Fruit fly (Drosophila melanogaster): ENCODE results near the gene CG31253.

The CG31253 gene

DNA sequence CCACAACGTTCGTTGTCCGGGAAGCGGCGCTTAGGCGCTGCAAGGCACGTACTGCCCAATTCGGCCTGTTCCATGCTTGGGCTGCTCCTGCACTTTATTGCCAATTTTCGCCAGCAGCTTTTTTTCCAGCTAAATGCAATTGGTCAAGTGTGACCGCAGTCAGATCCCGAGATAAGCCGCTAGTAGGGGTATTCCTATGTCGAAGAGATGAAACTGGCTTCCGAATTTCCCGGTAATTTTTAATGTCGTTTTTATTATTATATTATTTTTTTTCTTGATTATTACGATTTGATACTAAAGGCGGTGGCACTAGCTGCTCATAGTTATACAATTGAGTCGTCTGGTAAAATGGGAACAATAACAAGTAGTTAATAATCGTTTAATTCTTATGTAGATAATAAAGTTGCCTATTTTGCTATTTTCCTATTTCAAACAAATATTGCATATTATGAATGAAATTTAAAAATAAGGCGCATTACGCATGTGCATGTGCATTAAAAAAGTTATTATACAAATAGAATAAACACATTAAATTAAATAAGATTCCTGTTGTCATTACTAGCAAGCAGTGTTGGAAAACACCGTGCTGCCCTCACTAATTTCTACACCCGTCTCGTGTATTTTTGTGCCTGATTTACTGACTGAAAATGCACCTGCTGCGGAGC lies 43.9 kb downstream of the CG31253 start, which contains the start of the genes CG5003 and mRpS22 (continued):
- peak; percentile 38 for TF ChIP-seq CG33557 (GFP tag; optimal IDR thresholded peaks at IDR 0.05)
- TF ChIP-seq CG9932 (GFP tag; IDR thresholded peaks at IDR 0.05) = peak; percentile 78
- no peak for TF ChIP-seq CG6254 (GFP tag; optimal IDR thresholded peaks at IDR 0.05)
- peak; percentile 23 for TF ChIP-seq CG10366 (GFP tag; IDR thresholded peaks at IDR 0.05)
- no peak for TF ChIP-seq Mes4 (GFP tag; optimal IDR thresholded peaks at IDR 0.05)
- peak in 1 of 2 experiments; percentile 26 for TF ChIP-seq bsh (GFP tag; optimal IDR thresholded peaks at IDR 0.05)
- peak; percentile 58 for TF ChIP-seq CG33213 (GFP tag; optimal IDR thresholded peaks at IDR 0.05)
- no peak for TF ChIP-seq CG3726 (GFP tag; IDR thresholded peaks at IDR 0.05)
- peak; percentile 69 for TF ChIP-seq sqz (GFP tag; optimal IDR thresholded peaks at IDR 0.05)
- peak; percentile 84 for TF ChIP-seq MESR4 (GFP tag; optimal IDR thresholded peaks at IDR 0.05)
- TF ChIP-seq pnt (GFP tag; optimal IDR thresholded peaks at IDR 0.05) = no peak
- TF ChIP-seq insv (GFP tag; optimal IDR thresholded peaks at IDR 0.05) = peak in 1 of 2 experiments; percentile 22
- peak; percentile 22 for TF ChIP-seq pum (GFP tag; optimal IDR thresholded peaks at IDR 0.05)
- no peak for TF ChIP-seq CG2199 (GFP tag; IDR thresholded peaks at IDR 0.05)
- TF ChIP-seq CG14965 (GFP tag; optimal IDR thresholded peaks at IDR 0.05; ENCODE audit: borderline replicate concordance) = no peak
- TF ChIP-seq CG10209 (GFP tag; optimal IDR thresholded peaks at IDR 0.05) = peak; percentile 50
- TF ChIP-seq ap (GFP tag; IDR thresholded peaks at IDR 0.05) = 0 out of 2 replicates have a peak, but pooled peaks have one; percentile 10
- TF ChIP-seq Oaz (GFP tag; IDR thresholded peaks at IDR 0.05) = peak; percentile 35; the same call in 1 of the 2 replicates
- peak; percentile 59 for TF ChIP-seq ind (GFP tag; optimal IDR thresholded peaks at IDR 0.05)
- peak; percentile 44 for TF ChIP-seq PHDP (tag; optimal IDR thresholded peaks at IDR 0.05)
- TF ChIP-seq Rx (GFP tag; IDR thresholded peaks at IDR 0.05) = no peak
- peak; percentile 29; the same call in 1 of the 2 replicates for TF ChIP-seq CG14441 (GFP tag; IDR thresholded peaks at IDR 0.05)
- TF ChIP-seq CG15514 (GFP tag; optimal IDR thresholded peaks at IDR 0.05) = peak; percentile 13
- TF ChIP-seq Tbp (GFP tag; optimal IDR thresholded peaks at IDR 0.05) = no peak
- no peak for TF ChIP-seq Atf-2 (GFP tag; optimal IDR thresholded peaks at IDR 0.05)
- peak; percentile 3 for TF ChIP-seq Spps (tag; optimal IDR thresholded peaks at IDR 0.05)
- TF ChIP-seq run (tag; optimal IDR thresholded peaks at IDR 0.05) = no peak
- TF ChIP-seq dm (GFP tag; optimal IDR thresholded peaks at IDR 0.05) = peak; percentile 12
- TF ChIP-seq CG9797 (GFP tag; optimal IDR thresholded peaks at IDR 0.05) = peak; percentile 62
- peak; percentile 47 for TF ChIP-seq dmrt11E (tag; optimal IDR thresholded peaks at IDR 0.05)
- peak; percentile 37; the same call in 1 of the 2 replicates for TF ChIP-seq CG4730 (GFP tag; IDR thresholded peaks at IDR 0.05)
- peak; percentile 3 for TF ChIP-seq mirr (GFP tag; optimal IDR thresholded peaks at IDR 0.05)
- TF ChIP-seq Dll (GFP tag; IDR thresholded peaks at IDR 0.05; ENCODE audit: partially characterized antibody) = peak; percentile 41; the same call in 2 of the 4 replicates
- TF ChIP-seq CG10462 (GFP tag; optimal IDR thresholded peaks at IDR 0.05) = peak; percentile 41
- no peak for TF ChIP-seq Stat92E (GFP tag; optimal IDR thresholded peaks at IDR 0.05)
- no peak for TF ChIP-seq CG18764 (GFP tag; optimal IDR thresholded peaks at IDR 0.05)
- no peak for TF ChIP-seq prd (optimal IDR thresholded peaks at IDR 0.05)
- peak; percentile 51; the same call in 1 of the 3 replicates for TF ChIP-seq prd (GFP tag; IDR thresholded peaks at IDR 0.05)
- peak; percentile 50 for TF ChIP-seq bcd (GFP tag; optimal IDR thresholded peaks at IDR 0.05)
- peak; percentile 27; the same call in 1 of the 2 replicates for TF ChIP-seq CG13287 (GFP tag; IDR thresholded peaks at IDR 0.05; ENCODE audit: partially characterized antibody)
- peak; percentile 12; the same call in 1 of the 2 replicates for TF ChIP-seq Ada2b (GFP tag; IDR thresholded peaks at IDR 0.05)
- 0 out of 2 replicates have a peak, but pooled peaks have one; percentile 5 for TF ChIP-seq CG8765 (GFP tag; IDR thresholded peaks at IDR 0.05)
- TF ChIP-seq CG7372 (GFP tag; IDR thresholded peaks at IDR 0.05) = peak; percentile 52; the same call in 1 of the 2 replicates
- peak; percentile 11 for TF ChIP-seq nau (GFP tag; optimal IDR thresholded peaks at IDR 0.05)
- peak; percentile 34; the same call in 1 of the 2 replicates for TF ChIP-seq tna (GFP tag; IDR thresholded peaks at IDR 0.05; ENCODE audit: partially characterized antibody)
- TF ChIP-seq CG2678 (tag; optimal IDR thresholded peaks at IDR 0.05) = peak; percentile 78
- TF ChIP-seq CG17385 (GFP tag; optimal IDR thresholded peaks at IDR 0.05) = peak; percentile 55
- peak; percentile 17; the same call in 2 of the 3 replicates for TF ChIP-seq Dbx (GFP tag; IDR thresholded peaks at IDR 0.05)
- TF ChIP-seq CG5953 (GFP tag; IDR thresholded peaks at IDR 0.05) = no peak
